Fruit fly (Drosophila melanogaster): ENCODE data around the gene CG46320.

CG46320 gene

dm6 chr3L:5749616-5750336, 85.9 kb downstream of the CG46320 start (continued):
- TF ChIP-seq twi (tag; optimal IDR thresholded peaks at IDR 0.05) = no peak
- peak; percentile 20; the same call in 1 of the 2 replicates for TF ChIP-seq Bgb (GFP tag; IDR thresholded peaks at IDR 0.05; ENCODE audit: partially characterized antibody)
- no peak for TF ChIP-seq CG43689 (GFP tag; IDR thresholded peaks at IDR 0.05)
- TF ChIP-seq org-1 (GFP tag; optimal IDR thresholded peaks at IDR 0.05) = no peak
- peak; percentile 96 for TF ChIP-seq Myb (GFP tag; optimal IDR thresholded peaks at IDR 0.05)
- no peak for TF ChIP-seq tll (GFP tag; optimal IDR thresholded peaks at IDR 0.05)
- peak; percentile 17 for TF ChIP-seq CG15601 (tag; optimal IDR thresholded peaks at IDR 0.05)
- TF ChIP-seq Opbp (GFP tag; IDR thresholded peaks at IDR 0.05; ENCODE audit: partially characterized antibody) = peak; percentile 47; the same call in 1 of the 3 replicates
- TF ChIP-seq NFAT (GFP tag; IDR thresholded peaks at IDR 0.05) = peak; percentile 80
- TF ChIP-seq crp (GFP tag; optimal IDR thresholded peaks at IDR 0.05) = peak in 1 of 2 experiments; percentile 16
- TF ChIP-seq row (GFP tag; IDR thresholded peaks at IDR 0.05) = no peak
- TF ChIP-seq CG12155 (GFP tag; optimal IDR thresholded peaks at IDR 0.05) = peak; percentile 41
- TF ChIP-seq nmo (GFP tag; optimal IDR thresholded peaks at IDR 0.05) = peak; percentile 23
- TF ChIP-seq Fer3 (tag; optimal IDR thresholded peaks at IDR 0.05) = peak; percentile 1
- no peak for TF ChIP-seq Fer1 (GFP tag; optimal IDR thresholded peaks at IDR 0.05)
- TF ChIP-seq CG4820 (GFP tag; optimal IDR thresholded peaks at IDR 0.05) = no peak
- TF ChIP-seq gfzf (GFP tag; optimal IDR thresholded peaks at IDR 0.05) = peak; percentile 19
- TF ChIP-seq Eip74EF (GFP tag; optimal IDR thresholded peaks at IDR 0.05) = no peak
- TF ChIP-seq CG2120 (GFP tag; optimal IDR thresholded peaks at IDR 0.05) = peak; percentile 19
- no peak for TF ChIP-seq kni (GFP tag; optimal IDR thresholded peaks at IDR 0.05)
- peak; percentile 76 for TF ChIP-seq HmgZ (tag; optimal IDR thresholded peaks at IDR 0.05)
- peak in 1 of 2 experiments; percentile 13 for TF ChIP-seq chif (GFP tag; optimal IDR thresholded peaks at IDR 0.05)
- peak; percentile 39; the same call in 1 of the 3 replicates for TF ChIP-seq knrl (GFP tag; IDR thresholded peaks at IDR 0.05; ENCODE audit: partially characterized antibody)
- peak; percentile 59 for TF ChIP-seq amos (GFP tag; IDR thresholded peaks at IDR 0.05; ENCODE audit: partially characterized antibody)
- peak; percentile 38 for TF ChIP-seq BEAF-32 (GFP tag; optimal IDR thresholded peaks at IDR 0.05)
- peak; percentile 53 for TF ChIP-seq CG14710 (tag; optimal IDR thresholded peaks at IDR 0.05)
- peak; percentile 60 for TF ChIP-seq CG2116 (GFP tag; optimal IDR thresholded peaks at IDR 0.05)
- peak; percentile 21 for TF ChIP-seq phol (tag; optimal IDR thresholded peaks at IDR 0.05)
- no peak for TF ChIP-seq toy (GFP tag; IDR thresholded peaks at IDR 0.05)
- peak; percentile 48 for TF ChIP-seq CG33213 (GFP tag; optimal IDR thresholded peaks at IDR 0.05)
- TF ChIP-seq pita (GFP tag; optimal IDR thresholded peaks at IDR 0.05) = peak; percentile 8
- peak; percentile 97 for TF ChIP-seq CTCF (GFP tag; optimal IDR thresholded peaks at IDR 0.05)
- TF ChIP-seq Ets97D (GFP tag; optimal IDR thresholded peaks at IDR 0.05) = peak; percentile 66
- TF ChIP-seq gt (GFP tag; IDR thresholded peaks at IDR 0.05) = no peak
- TF ChIP-seq CG13287 (GFP tag; IDR thresholded peaks at IDR 0.05; ENCODE audit: partially characterized antibody) = peak; percentile 46; the same call in 1 of the 2 replicates
- TF ChIP-seq Rfx (GFP tag; IDR thresholded peaks at IDR 0.05) = peak; percentile 66
- 0 out of 2 replicates have a peak, but pooled peaks have one; percentile 23 for TF ChIP-seq ato (GFP tag; IDR thresholded peaks at IDR 0.05; ENCODE audit: partially characterized antibody)
- TF ChIP-seq NfI (GFP tag; optimal IDR thresholded peaks at IDR 0.05) = peak; percentile 14
- TF ChIP-seq Sry-δ (GFP tag; optimal IDR thresholded peaks at IDR 0.05) = peak; percentile 19
- TF ChIP-seq CG31441 (GFP tag; IDR thresholded peaks at IDR 0.05) = 0 out of 2 replicates have a peak, but pooled peaks have one; percentile 26
- no peak for TF ChIP-seq CG17385 (GFP tag; optimal IDR thresholded peaks at IDR 0.05)
- TF ChIP-seq CG1603 (tag; optimal IDR thresholded peaks at IDR 0.05) = peak; percentile 59
- peak; percentile 31 for TF ChIP-seq Hmr (GFP tag; optimal IDR thresholded peaks at IDR 0.05)
- TF ChIP-seq gem (tag; optimal IDR thresholded peaks at IDR 0.05) = peak; percentile 12
- TF ChIP-seq Max (GFP tag; optimal IDR thresholded peaks at IDR 0.05) = peak; percentile 7
- TF ChIP-seq chinmo (GFP tag; IDR thresholded peaks at IDR 0.05; ENCODE audit: partially characterized antibody) = peak; percentile 66; the same call in 1 of the 4 replicates
- peak; percentile 25 for TF ChIP-seq Mad (GFP tag; optimal IDR thresholded peaks at IDR 0.05)
